Fruit fly (Drosophila melanogaster): ENCODE results near the gene rut.

The rut gene

DNA sequence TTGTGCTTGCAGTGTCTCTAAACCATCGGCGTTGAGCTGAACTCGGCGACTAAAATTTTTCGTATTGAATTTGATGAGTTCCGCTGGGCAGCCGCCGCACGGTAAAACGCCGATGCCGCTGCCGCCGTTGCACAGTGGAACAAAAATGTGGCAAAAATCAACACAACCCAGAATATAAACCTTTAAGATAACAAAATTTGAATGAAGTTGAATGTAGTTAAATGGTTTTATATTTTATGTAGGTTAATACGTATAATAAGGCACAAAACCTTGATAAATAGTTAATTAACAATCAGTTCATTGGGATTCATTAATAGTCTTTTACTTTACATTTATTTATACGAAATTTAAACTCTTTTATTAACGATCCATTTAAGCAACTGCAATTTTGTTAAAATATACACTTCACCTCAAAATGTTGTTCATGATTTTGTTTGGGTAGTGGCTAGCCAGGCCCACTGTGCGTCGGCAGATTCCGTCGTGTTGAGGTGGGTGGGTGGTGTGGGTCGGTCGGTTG is 60.1 kb downstream of the rut start, which contains the start of gene CG15890:
TSS of gene CG15890 (minus strand) at position 51 of the 517 bp plus-strand sequence.
- TF ChIP-seq CG7101 (tag; optimal IDR thresholded peaks at IDR 0.05) (no peak), ovo (GFP tag; optimal IDR thresholded peaks at IDR 0.05) (no peak), CG12768 (GFP tag; optimal IDR thresholded peaks at IDR 0.05) (no peak), tj (GFP tag; optimal IDR thresholded peaks at IDR 0.05) (no peak), Clk (GFP tag; optimal IDR thresholded peaks at IDR 0.05) (no peak), kay (GFP tag; ENCODE audit: borderline replicate concordance) (no peak), bab1 (GFP tag; optimal IDR thresholded peaks at IDR 0.05) (no peak), CG11617 (GFP tag; optimal IDR thresholded peaks at IDR 0.05) (no peak), cic (GFP tag; optimal IDR thresholded peaks at IDR 0.05) (no peak), pad (GFP tag; optimal IDR thresholded peaks at IDR 0.05) (no peak)

DNA sequence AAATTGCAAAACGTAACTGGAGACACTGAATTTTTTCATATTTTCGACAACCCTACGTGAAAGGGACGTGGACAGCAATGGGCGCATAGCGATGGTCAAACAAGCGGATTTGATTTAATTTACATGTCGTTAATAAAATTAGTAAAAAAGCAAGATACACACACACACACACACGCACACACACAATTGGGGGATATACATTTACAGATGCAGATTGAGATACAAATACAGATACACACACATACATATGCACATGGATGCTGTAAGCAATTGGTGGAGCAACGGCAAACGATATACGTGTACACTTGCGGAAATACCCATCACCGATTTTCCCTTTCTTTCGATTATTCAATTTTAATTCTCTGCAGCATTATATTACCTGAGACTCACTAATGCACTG is 60.8 kb downstream of the rut start:
- no peak for TF ChIP-seq CG11617 (GFP tag; optimal IDR thresholded peaks at IDR 0.05)
- no peak for TF ChIP-seq tj (GFP tag; optimal IDR thresholded peaks at IDR 0.05)
- TF ChIP-seq kay (GFP tag; ENCODE audit: borderline replicate concordance), result no peak
- TF ChIP-seq Crg-1 (GFP tag; optimal IDR thresholded peaks at IDR 0.05), result no peak
- TF ChIP-seq CG1620 (GFP tag; optimal IDR thresholded peaks at IDR 0.05), result no peak
- TF ChIP-seq ovo (GFP tag; optimal IDR thresholded peaks at IDR 0.05), result no peak
- no peak for TF ChIP-seq Mnt (GFP tag; optimal IDR thresholded peaks at IDR 0.05)
- no peak for TF ChIP-seq Hr96 (GFP tag; optimal IDR thresholded peaks at IDR 0.05)
- TF ChIP-seq cic (GFP tag; optimal IDR thresholded peaks at IDR 0.05), result no peak
- TF ChIP-seq cnc (optimal IDR thresholded peaks at IDR 0.05), result no peak

DNA sequence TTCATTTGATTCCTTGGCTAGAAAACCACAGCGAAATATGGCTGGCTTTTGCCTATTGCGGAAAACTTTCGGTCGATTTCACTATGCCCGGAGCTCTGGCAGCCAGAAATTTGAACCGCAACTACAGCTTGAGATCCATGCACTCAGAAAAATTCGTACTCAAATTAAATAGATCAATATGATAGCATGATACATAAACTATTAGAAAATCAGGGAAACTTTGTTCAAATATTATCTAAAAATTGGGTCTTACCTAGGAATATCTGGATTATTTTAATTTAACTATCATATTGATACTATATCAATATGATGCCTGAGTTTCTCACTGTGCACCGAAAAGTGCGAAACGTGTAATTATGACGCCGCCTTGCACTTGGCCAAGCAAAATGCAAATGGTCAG is 74.7 kb downstream of the rut start:
- no peak for TF ChIP-seq CG11617 (GFP tag; optimal IDR thresholded peaks at IDR 0.05)
- TF ChIP-seq bab1 (GFP tag; optimal IDR thresholded peaks at IDR 0.05), result no peak
- no peak for TF ChIP-seq CG5204 (GFP tag; optimal IDR thresholded peaks at IDR 0.05)

DNA sequence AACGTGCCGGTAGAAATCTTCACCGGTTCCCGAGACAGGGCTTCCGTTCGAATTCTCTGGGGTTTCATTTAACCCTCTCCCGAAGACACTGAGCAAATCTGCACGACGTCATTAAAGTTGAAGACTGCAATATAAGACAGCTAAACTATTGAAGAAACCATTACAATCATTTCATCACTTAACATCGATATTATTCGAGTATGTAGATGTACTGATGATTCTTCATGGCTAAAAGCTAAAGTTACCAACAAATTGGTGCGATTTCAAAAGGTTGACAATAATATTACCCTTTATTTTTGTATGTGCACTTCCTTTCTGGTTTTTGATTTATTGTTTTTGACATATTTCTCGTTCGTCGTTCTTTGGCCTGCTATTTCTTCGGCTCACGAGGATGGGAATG is 75.4 kb downstream of the rut start:
- no peak for TF ChIP-seq CG33017 (tag; optimal IDR thresholded peaks at IDR 0.05)
- no peak for TF ChIP-seq CG7101 (tag; optimal IDR thresholded peaks at IDR 0.05)
- no peak for TF ChIP-seq kay (GFP tag; ENCODE audit: borderline replicate concordance)
- TF ChIP-seq toe (GFP tag; optimal IDR thresholded peaks at IDR 0.05), result no peak
- TF ChIP-seq cic (GFP tag; optimal IDR thresholded peaks at IDR 0.05), result no peak
- TF ChIP-seq CG11617 (GFP tag; optimal IDR thresholded peaks at IDR 0.05), result no peak
- no peak for TF ChIP-seq Mnt (GFP tag; optimal IDR thresholded peaks at IDR 0.05)
- no peak for TF ChIP-seq ovo (GFP tag; optimal IDR thresholded peaks at IDR 0.05)
- no peak for TF ChIP-seq Clk (GFP tag; optimal IDR thresholded peaks at IDR 0.05)
- no peak for TF ChIP-seq pad (GFP tag; optimal IDR thresholded peaks at IDR 0.05)

DNA sequence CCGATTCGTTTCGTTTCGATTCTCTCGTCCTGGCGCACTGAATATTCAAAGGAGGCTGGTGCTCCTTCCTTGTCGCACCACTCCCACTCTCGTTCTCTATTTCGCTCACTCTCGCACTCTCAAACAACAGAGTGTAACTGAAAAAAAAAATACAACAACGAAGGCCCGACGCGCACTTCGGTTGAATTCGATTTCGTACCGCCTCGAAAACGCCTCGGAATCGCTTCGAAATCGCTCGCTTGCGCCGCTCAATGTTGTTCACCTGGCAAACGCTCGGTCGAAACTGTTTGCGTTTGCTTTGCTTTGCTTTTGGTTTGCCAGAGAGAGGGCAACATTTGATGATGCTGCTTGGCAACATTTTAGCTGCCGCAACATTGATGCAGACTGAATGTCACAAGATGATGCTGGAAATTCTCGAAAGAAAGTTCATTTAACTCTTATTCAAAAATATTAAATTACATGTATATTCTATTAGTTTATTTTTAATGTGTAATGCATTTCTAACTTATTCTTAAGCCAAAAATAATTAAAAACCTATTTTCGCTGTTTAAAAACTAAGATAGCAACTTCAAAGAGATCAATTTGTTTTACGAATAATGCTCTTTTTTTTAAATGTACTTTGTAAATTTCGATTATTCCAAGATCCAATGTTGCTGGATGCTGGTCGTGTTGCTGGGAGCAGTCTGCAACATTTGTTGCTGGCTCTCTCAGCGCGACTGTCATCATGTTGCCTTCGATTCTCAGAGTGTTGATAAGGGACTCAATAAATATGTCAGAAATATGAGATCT is 76.6 kb downstream of the rut start, which contains the start of gene NetB:
TSS of gene NetB (minus strand) at position 291 of the 789 bp plus-strand sequence.
- TF ChIP-seq CG12768 (GFP tag; optimal IDR thresholded peaks at IDR 0.05) (no peak), tj (GFP tag; optimal IDR thresholded peaks at IDR 0.05) (no peak), bab1 (GFP tag; optimal IDR thresholded peaks at IDR 0.05) (no peak)

DNA sequence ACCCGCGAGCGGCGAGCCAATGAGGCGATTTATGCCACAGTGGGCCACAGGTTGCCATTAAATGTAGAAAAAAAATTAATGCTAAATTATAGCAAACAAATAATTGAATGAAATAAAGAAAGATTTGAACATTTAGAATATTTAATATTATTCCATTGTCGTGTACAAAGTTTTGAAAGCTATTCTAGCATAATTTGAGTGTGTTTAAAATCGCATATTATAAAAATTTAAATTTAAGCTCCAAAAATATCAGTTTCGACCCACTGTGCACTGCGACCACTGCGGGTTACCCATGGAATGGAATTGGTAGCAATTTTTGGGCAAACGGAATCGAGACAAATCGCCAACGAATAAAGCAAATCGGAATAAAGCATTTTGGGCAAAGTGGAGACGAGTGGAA is 82.1 kb downstream of the rut start:
- no peak for TF ChIP-seq CG1620 (GFP tag; optimal IDR thresholded peaks at IDR 0.05)
- no peak for TF ChIP-seq toe (GFP tag; optimal IDR thresholded peaks at IDR 0.05)
- peak; percentile 7 for TF ChIP-seq kay (GFP tag; ENCODE audit: borderline replicate concordance)

DNA sequence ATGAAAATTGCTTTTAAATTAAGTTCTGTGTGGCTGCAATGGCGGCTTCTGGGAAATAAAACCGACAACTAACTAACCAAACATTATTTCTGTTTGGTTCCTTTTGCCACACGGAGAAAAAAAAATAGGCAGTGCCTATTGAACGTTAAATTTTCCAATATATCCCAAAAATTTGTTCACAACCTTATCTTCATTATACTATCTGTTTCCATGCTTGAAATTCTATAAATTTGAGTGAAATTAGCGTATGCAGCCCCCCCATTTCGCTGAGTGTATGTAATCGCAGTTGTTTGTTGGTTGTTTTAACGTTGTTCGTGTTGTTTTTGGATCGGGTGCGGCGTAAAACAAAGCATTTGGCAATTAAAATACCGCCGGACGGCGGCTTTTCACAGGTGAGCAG is 87.5 kb downstream of the rut start:
- TF ChIP-seq CG1620 (GFP tag; optimal IDR thresholded peaks at IDR 0.05), result no peak
- no peak for TF ChIP-seq Clk (GFP tag; optimal IDR thresholded peaks at IDR 0.05)
- TF ChIP-seq CG12768 (GFP tag; optimal IDR thresholded peaks at IDR 0.05), result no peak
- no peak for TF ChIP-seq Mnt (GFP tag; optimal IDR thresholded peaks at IDR 0.05)
- TF ChIP-seq CG7045 (GFP tag; optimal IDR thresholded peaks at IDR 0.05), result no peak
- no peak for TF ChIP-seq bab1 (GFP tag; optimal IDR thresholded peaks at IDR 0.05)
- TF ChIP-seq CG11617 (GFP tag; optimal IDR thresholded peaks at IDR 0.05), result no peak
- no peak for TF ChIP-seq CG5204 (GFP tag; optimal IDR thresholded peaks at IDR 0.05)
- TF ChIP-seq cic (GFP tag; optimal IDR thresholded peaks at IDR 0.05), result no peak
- TF ChIP-seq CG33017 (tag; optimal IDR thresholded peaks at IDR 0.05), result no peak
- TF ChIP-seq tj (GFP tag; optimal IDR thresholded peaks at IDR 0.05), result no peak
- no peak for TF ChIP-seq CG14711 (tag; optimal IDR thresholded peaks at IDR 0.05)
- TF ChIP-seq Hr96 (GFP tag; optimal IDR thresholded peaks at IDR 0.05), result no peak
- TF ChIP-seq ovo (GFP tag; optimal IDR thresholded peaks at IDR 0.05), result no peak

Data from whole organism, adult.